Worm (Caenorhabditis elegans) whole organism, L1 larva: ENCODE data around the gene rabn-5.
A peak's percentile ranks its signal among the peaks of the same experiment; 100 is the strongest.

Experiments
- blmp-1 ChIP-seq: fragments of 150-350 bp; optimal IDR thresholded peaks from 2 replicates; lab custom pipeline; 2014; ENCODE audit warnings: missing biosample characterization, missing genetic modification characterization
- ets-5 ChIP-seq: fragments of 200-800 bp; sonication (Bioruptor generic); IDR thresholded peaks from 2 replicates; pipeline ENCODE4 v1.3.6; 2022; ENCODE audit warnings: missing genetic modification characterization, missing compliant biosample characterization
- hlh-4 ChIP-seq: sonication (generic microtip); optimal IDR thresholded peaks from 2 replicates; lab custom pipeline; 2016; ENCODE audit warnings: mild to moderate bottlenecking, missing genetic modification characterization, missing compliant biosample characterization
- lin-39 ChIP-seq: fragments of 150-350 bp; optimal IDR thresholded peaks from 2 replicates; lab custom pipeline; 2014; ENCODE audit warnings: missing biosample characterization, missing genetic modification reagents, missing genetic modification characterization
- nhr-11 ChIP-seq: fragments of 150-350 bp; optimal IDR thresholded peaks from 2 replicates; lab custom pipeline; 2014; ENCODE audit warnings: missing biosample characterization, missing genetic modification characterization
- nhr-19 ChIP-seq: fragments of 200-800 bp; sonication (Bioruptor generic); conservative IDR thresholded peaks from 2 replicates; pipeline ENCODE4 v1.3.6; 2022; ENCODE audit warnings: missing genetic modification characterization, missing compliant biosample characterization
- nhr-84 ChIP-seq: sonication (generic microtip); optimal IDR thresholded peaks from 2 replicates; lab custom pipeline; 2017; ENCODE audit warnings: missing biosample characterization, missing genetic modification characterization
- pqm-1 ChIP-seq: sonication (generic microtip); optimal IDR thresholded peaks from 3 replicates; lab custom pipeline; 2017; ENCODE audit warnings: missing biosample characterization, missing genetic modification characterization
- sptf-1 ChIP-seq: fragments of 150-350 bp; optimal IDR thresholded peaks from 2 replicates; lab custom pipeline; 2014; ENCODE audit warnings: missing biosample characterization, missing genetic modification characterization
- unc-130 ChIP-seq: fragments of 150-350 bp; optimal IDR thresholded peaks from 2 replicates; lab custom pipeline; 2017; ENCODE audit warnings: missing biosample characterization, missing genetic modification characterization, inconsistent platforms
- unc-62 ChIP-seq: fragments of 150-350 bp; optimal IDR thresholded peaks from 2 replicates; lab custom pipeline; 2014; ENCODE audit warnings: missing biosample characterization, missing genetic modification reagents, missing genetic modification characterization
- zag-1 ChIP-seq: fragments of 150-350 bp; optimal IDR thresholded peaks from 2 replicates; lab custom pipeline; 2014; ENCODE audit warnings: missing biosample characterization, missing genetic modification characterization
- ztf-11 ChIP-seq, 2 experiments: sonication (generic microtip); optimal IDR thresholded peaks; 2 replicates each; lab custom pipeline; 2016 to 2017; ENCODE audit warnings: missing genetic modification characterization in 2 of 2, missing biosample characterization in 1 of 2, missing compliant biosample characterization in 1 of 2
- ztf-4 ChIP-seq: fragments of 150-350 bp; optimal IDR thresholded peaks from 2 replicates; lab custom pipeline; 2014; ENCODE audit warnings: missing biosample characterization, missing genetic modification characterization

DNA sequence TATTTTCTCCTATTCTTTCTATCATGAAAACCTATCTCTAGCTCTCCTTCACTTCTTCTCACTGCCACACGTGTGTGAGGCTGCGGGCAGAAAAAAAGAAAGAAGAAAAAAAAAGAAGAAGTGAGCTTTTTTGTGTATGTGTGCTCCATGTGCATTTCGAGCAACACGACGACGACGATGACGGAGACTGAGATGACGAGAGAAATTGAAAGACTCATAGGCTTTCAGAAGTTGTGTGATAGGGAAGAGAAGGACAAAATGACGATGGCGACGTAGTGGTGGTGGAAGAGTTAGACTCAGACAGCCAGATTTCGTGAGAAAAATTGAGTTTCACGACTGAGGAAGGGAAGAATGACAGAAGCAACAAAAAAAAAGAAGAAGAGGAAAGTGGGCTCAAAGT lies 18.9 kb upstream of the rabn-5 start:
- no peak for TF ChIP-seq ztf-11 (tag; optimal IDR thresholded peaks at IDR 0.05; lab: Kevin White, UChicago)
- TF ChIP-seq lin-39 (tag; lab: Kevin White, UChicago) = no peak
- no peak for TF ChIP-seq ztf-4 (tag; lab: Kevin White, UChicago)
- TF ChIP-seq zag-1 (tag; lab: Kevin White, UChicago) = peak; percentile 40
- TF ChIP-seq nhr-11 = peak; percentile 3
- no peak for TF ChIP-seq nhr-84 (tag; lab: Kevin White, UChicago)
- no peak for TF ChIP-seq sptf-1 (tag; lab: Kevin White, UChicago)
- no peak for TF ChIP-seq hlh-4
- TF ChIP-seq unc-62 (GFP tag; lab: Kevin White, UChicago) = no peak
- TF ChIP-seq nhr-19 (GFP tag; lab: Robert Waterston, UW) = 0 out of 2 replicates have a peak, but pooled peaks have one; percentile 27
- no peak for TF ChIP-seq blmp-1 (tag; lab: Kevin White, UChicago)
- TF ChIP-seq unc-130 (tag; lab: Kevin White, UChicago) = peak; percentile 42
- TF ChIP-seq pqm-1 (tag; lab: Kevin White, UChicago) = no peak
- no peak for TF ChIP-seq ets-5 (GFP tag; lab: Robert Waterston, UW)
